Fruit fly (Drosophila melanogaster) whole organism, embryonic: Measurements from ENCODE around the gene CG18213.

Source experiments
- Asciz ChIP-seq: fragments of 200-800 bp; sonication (Bioruptor generic); optimal IDR thresholded peaks from 2 replicates; lab custom pipeline; 2017; ENCODE audit warnings: missing biosample characterization, mild to moderate bottlenecking, missing genetic modification characterization, missing genetic modification reagents
- BEAF-32 ChIP-seq: fragments of 200-800 bp; sonication (Bioruptor generic); optimal IDR thresholded peaks from 3 replicates; lab custom pipeline; 2017; ENCODE audit warnings: missing biosample characterization, missing genetic modification characterization, mild to moderate bottlenecking, moderate library complexity, missing genetic modification reagents
- BtbVII ChIP-seq: fragments of 200-800 bp; sonication (Bioruptor generic); optimal IDR thresholded peaks from 3 replicates; lab custom pipeline; 2017; ENCODE audit warnings: missing biosample characterization, mild to moderate bottlenecking, missing genetic modification characterization
- CG11456 ChIP-seq: fragments of 200-800 bp; sonication (Bioruptor generic); IDR thresholded peaks from 3 replicates; pipeline ENCODE4 v1.3.6; 2022; ENCODE audit warnings: missing biosample characterization, missing genetic modification characterization
- CG13624 ChIP-seq: fragments of 200-800 bp; sonication (Bioruptor generic); optimal IDR thresholded peaks from 2 replicates; lab custom pipeline; 2016; ENCODE audit warnings: missing biosample characterization, missing genetic modification characterization
- CG1603 ChIP-seq: fragments of 200-800 bp; sonication (Bioruptor generic); optimal IDR thresholded peaks from 2 replicates; lab custom pipeline; 2019; ENCODE audit warnings: missing biosample characterization, mild to moderate bottlenecking, missing genetic modification characterization, moderate library complexity
- CG1647 ChIP-seq: fragments of 200-800 bp; sonication (Bioruptor generic); optimal IDR thresholded peaks from 3 replicates; lab custom pipeline; 2016; ENCODE audit warnings: missing biosample characterization, missing genetic modification characterization
- CG2120 ChIP-seq: fragments of 200-800 bp; sonication (Bioruptor generic); optimal IDR thresholded peaks from 3 replicates; lab custom pipeline; 2016; ENCODE audit warnings: missing biosample characterization, missing genetic modification characterization
- CG2202 ChIP-seq: fragments of 200-800 bp; sonication (Bioruptor generic); optimal IDR thresholded peaks from 2 replicates; lab custom pipeline; 2018; ENCODE audit warnings: missing biosample characterization, mild to moderate bottlenecking, missing genetic modification characterization
- CG2712 ChIP-seq: fragments of 200-800 bp; optimal IDR thresholded peaks from 3 replicates; lab custom pipeline; 2019; ENCODE audit warnings: missing biosample characterization, mild to moderate bottlenecking, missing genetic modification characterization, moderate library complexity
- CG4617 ChIP-seq: fragments of 200-800 bp; sonication (Bioruptor generic); optimal IDR thresholded peaks from 3 replicates; lab custom pipeline; 2016; ENCODE audit warnings: missing biosample characterization, missing genetic modification characterization, borderline replicate concordance
- CG6689 ChIP-seq: fragments of 200-800 bp; sonication (Bioruptor generic); IDR thresholded peaks from 2 replicates; pipeline ENCODE4 v1.3.6; 2022; ENCODE audit warnings: missing biosample characterization, missing genetic modification characterization
- CG8290 ChIP-seq, 3 experiments: fragments of 200-800 bp; sonication (Bioruptor generic); optimal IDR thresholded peaks; 2 replicates each; lab custom pipeline; 2016 to 2019; ENCODE audit warnings: missing biosample characterization in 3 of 3, missing genetic modification characterization in 3 of 3, mild to moderate bottlenecking in 2 of 3, moderate library complexity in 1 of 3
- D19A ChIP-seq: fragments of 200-800 bp; optimal IDR thresholded peaks from 3 replicates; lab custom pipeline; 2019; ENCODE audit warnings: missing biosample characterization, mild to moderate bottlenecking, missing genetic modification characterization, moderate library complexity
- Ets97D ChIP-seq: fragments of 200-800 bp; sonication (Bioruptor generic); optimal IDR thresholded peaks from 3 replicates; lab custom pipeline; 2016; ENCODE audit warnings: missing biosample characterization, missing genetic modification characterization
- MBD-R2 ChIP-seq: fragments of 200-800 bp; sonication (Bioruptor generic); IDR thresholded peaks from 2 replicates; pipeline ENCODE4 v1.3.6; 2022; ENCODE audit warnings: missing biosample characterization, missing genetic modification characterization
- Meics ChIP-seq: fragments of 200-800 bp; sonication (Bioruptor generic); optimal IDR thresholded peaks from 2 replicates; lab custom pipeline; 2017; ENCODE audit warnings: missing biosample characterization, mild to moderate bottlenecking, missing genetic modification characterization
- NK7.1 ChIP-seq: fragments of 200-800 bp; sonication (Bioruptor generic); optimal IDR thresholded peaks from 3 replicates; lab custom pipeline; 2016; ENCODE audit warnings: missing biosample characterization, missing genetic modification characterization
- Ravus ChIP-seq: fragments of 200-800 bp; sonication (Bioruptor generic); IDR thresholded peaks from 2 replicates; pipeline ENCODE4 v1.3.6; 2022; ENCODE audit warnings: missing biosample characterization, missing genetic modification characterization
- Sry-δ ChIP-seq: fragments of 200-800 bp; sonication (Bioruptor generic); optimal IDR thresholded peaks from 2 replicates; lab custom pipeline; 2016; ENCODE audit warnings: missing biosample characterization, missing genetic modification characterization
- Ssrp ChIP-seq: fragments of 200-800 bp; sonication (Bioruptor generic); optimal IDR thresholded peaks from 2 replicates; lab custom pipeline; 2018; ENCODE audit warnings: missing biosample characterization, mild to moderate bottlenecking, missing genetic modification characterization, moderate library complexity
- Stat92E ChIP-seq, 3 experiments: fragments of >200 bp in 2 of 3; fragments of 200-800 bp in 1 of 3; sonication (Bioruptor generic) in 1 of 3; optimal IDR thresholded peaks; 2 replicates each; lab custom pipeline; 2017 to 2019; ENCODE audit warnings: missing biosample characterization in 3 of 3, missing genetic modification characterization in 3 of 3, mild to moderate bottlenecking in 1 of 3, moderate library complexity in 1 of 3
- Xrp1 ChIP-seq: fragments of 200-800 bp; sonication (Bioruptor generic); IDR thresholded peaks from 2 replicates; pipeline ENCODE4 v1.3.6; 2022; ENCODE audit warnings: missing biosample characterization, missing genetic modification characterization
- ab ChIP-seq: fragments of 200-800 bp; sonication (Bioruptor generic); optimal IDR thresholded peaks from 2 replicates; lab custom pipeline; 2016; ENCODE audit warnings: missing biosample characterization, missing genetic modification characterization
- ap ChIP-seq: fragments of 200-800 bp; sonication (Bioruptor generic); IDR thresholded peaks from 2 replicates; pipeline ENCODE4 v1.3.6; 2022; ENCODE audit warnings: missing biosample characterization, missing genetic modification characterization
- bbx ChIP-seq: fragments of 200-800 bp; sonication (Bioruptor generic); IDR thresholded peaks from 2 replicates; pipeline ENCODE4 v1.3.6; 2022; ENCODE audit warnings: missing biosample characterization, missing genetic modification characterization; ENCODE audit not compliant: partially characterized antibody
- cato ChIP-seq: fragments of 200-800 bp; sonication (Bioruptor generic); optimal IDR thresholded peaks from 2 replicates; lab custom pipeline; 2016; ENCODE audit warnings: missing biosample characterization, missing genetic modification characterization, borderline replicate concordance
- chn ChIP-seq: fragments of 200-800 bp; sonication (Bioruptor generic); optimal IDR thresholded peaks from 2 replicates; lab custom pipeline; 2016; ENCODE audit warnings: missing biosample characterization, missing genetic modification characterization
- dati ChIP-seq: fragments of 200-800 bp; sonication (Bioruptor generic); IDR thresholded peaks from 2 replicates; pipeline ENCODE4 v1.3.6; 2022; ENCODE audit warnings: missing biosample characterization, missing genetic modification characterization
- gfzf ChIP-seq: fragments of 200-800 bp; sonication (Bioruptor generic); optimal IDR thresholded peaks from 2 replicates; lab custom pipeline; 2016; ENCODE audit warnings: missing biosample characterization, mild to moderate bottlenecking, missing genetic modification characterization, moderate library complexity
- gsb-n ChIP-seq: fragments of 200-800 bp; sonication (Bioruptor generic); optimal IDR thresholded peaks from 3 replicates; lab custom pipeline; 2018; ENCODE audit warnings: missing biosample characterization, mild to moderate bottlenecking, missing genetic modification characterization
- inv ChIP-seq: fragments of 200-800 bp; sonication (Bioruptor generic); IDR thresholded peaks from 2 replicates; pipeline ENCODE4 v1.3.6; 2022; ENCODE audit warnings: missing biosample characterization, missing genetic modification characterization; ENCODE audit not compliant: partially characterized antibody
- lola ChIP-seq, 3 experiments: fragments of >200 bp in 2 of 3; fragments of 200-800 bp in 1 of 3; sonication (Bioruptor generic) in 1 of 3; optimal IDR thresholded peaks; 2 replicates each; lab custom pipeline; 2017 to 2019; ENCODE audit warnings: missing biosample characterization in 3 of 3, missing genetic modification characterization in 3 of 3, mild to moderate bottlenecking in 1 of 3, moderate library complexity in 1 of 3
- mam ChIP-seq: fragments of 200-800 bp; sonication (Bioruptor generic); optimal IDR thresholded peaks from 3 replicates; lab custom pipeline; 2016; ENCODE audit warnings: missing biosample characterization, missing genetic modification characterization
- oc ChIP-seq: fragments of 200-800 bp; sonication (Bioruptor generic); optimal IDR thresholded peaks from 2 replicates; lab custom pipeline; 2018; ENCODE audit warnings: missing biosample characterization, mild to moderate bottlenecking, missing genetic modification characterization, moderate library complexity
- pho ChIP-seq: fragments of 200-800 bp; sonication (Bioruptor generic); optimal IDR thresholded peaks from 2 replicates; lab custom pipeline; 2016; ENCODE audit warnings: missing biosample characterization, missing genetic modification characterization
- ro ChIP-seq: fragments of 200-800 bp; sonication (Bioruptor generic); IDR thresholded peaks from 2 replicates; pipeline ENCODE4 v1.3.6; 2022; ENCODE audit warnings: missing biosample characterization, missing genetic modification characterization
- row ChIP-seq: fragments of 200-800 bp; sonication (Bioruptor generic); IDR thresholded peaks from 3 replicates; pipeline ENCODE4 v1.3.6; 2022; ENCODE audit warnings: missing biosample characterization, missing genetic modification characterization
- sc ChIP-seq, 3 experiments: fragments of >200 bp in 2 of 3; fragments of 200-800 bp in 1 of 3; sonication (Bioruptor generic) in 1 of 3; optimal IDR thresholded peaks; 2 replicates in 2 of 3; 3 replicates in 1 of 3; lab custom pipeline; 2017; ENCODE audit warnings: mild to moderate bottlenecking in 1 of 3, missing biosample characterization in 1 of 3, missing genetic modification characterization in 1 of 3, missing genetic modification reagents in 1 of 3
- schlank ChIP-seq: fragments of 200-800 bp; sonication (Bioruptor generic); optimal IDR thresholded peaks from 2 replicates; lab custom pipeline; 2018; ENCODE audit warnings: missing biosample characterization, mild to moderate bottlenecking, missing genetic modification characterization
- sd ChIP-seq: fragments of 200-800 bp; sonication (Bioruptor generic); optimal IDR thresholded peaks from 3 replicates; lab custom pipeline; 2018; ENCODE audit warnings: missing biosample characterization, mild to moderate bottlenecking, missing genetic modification characterization, moderate library complexity
- seq ChIP-seq: fragments of 200-800 bp; sonication (Bioruptor generic); IDR thresholded peaks from 2 replicates; pipeline ENCODE4 v1.3.6; 2022; ENCODE audit warnings: missing biosample characterization, missing genetic modification characterization
- sisA ChIP-seq: fragments of 200-800 bp; sonication (Bioruptor generic); IDR thresholded peaks from 2 replicates; pipeline ENCODE4 v1.3.6; 2022; ENCODE audit warnings: missing biosample characterization, missing genetic modification characterization
- ssp ChIP-seq: fragments of 200-800 bp; sonication (Bioruptor generic); IDR thresholded peaks from 2 replicates; pipeline ENCODE4 v1.3.6; 2022; ENCODE audit warnings: missing biosample characterization, missing genetic modification characterization
- sug ChIP-seq: fragments of 200-800 bp; optimal IDR thresholded peaks from 2 replicates; lab custom pipeline; 2019; ENCODE audit warnings: missing biosample characterization, mild to moderate bottlenecking, missing genetic modification characterization, moderate library complexity
- tgo ChIP-seq: fragments of 200-800 bp; sonication (Bioruptor generic); IDR thresholded peaks from 3 replicates; pipeline ENCODE4 v1.3.6; 2022; ENCODE audit warnings: missing biosample characterization, missing genetic modification characterization
- vvl ChIP-seq: fragments of 200-800 bp; sonication (Bioruptor generic); IDR thresholded peaks from 2 replicates; pipeline ENCODE4 v1.3.6; 2022; ENCODE audit warnings: missing biosample characterization, missing genetic modification characterization

CG18213 gene

dm6 chr3R:16996059-16996959, 43.7 kb downstream of the CG18213 start, which contains the start of the genes EMC2A and CG3534 (continued):
- TF ChIP-seq tgo (GFP tag; lab: Robert Waterston, UW) (peak; percentile 26; the same call in 1 of the 3 replicates), sisA (GFP tag; lab: Robert Waterston, UW) (no peak), mam (peak; percentile 38), ssp (GFP tag; lab: Robert Waterston, UW) (no peak), inv (GFP tag; lab: Robert Waterston, UW) (no peak), Ravus (GFP tag; lab: Robert Waterston, UW) (no peak), Stat92E (GFP tag; optimal IDR thresholded peaks at IDR 0.05; lab: Kevin White, UChicago) (peak in 1 of 3 experiments; percentile 34), seq (no peak), bbx (peak; percentile 16; the same call in 1 of the 2 replicates), Ssrp (tag; lab: Kevin White, UChicago) (no peak), CG2120 (GFP tag; lab: Kevin White, UChicago) (peak; percentile 2), ab (GFP tag; lab: Kevin White, UChicago) (no peak), CG2202 (no peak), Asciz (GFP tag; lab: Kevin White, UChicago) (peak; percentile 3), D19A (tag; lab: Kevin White, UChicago) (peak; percentile 37), CG4617 (GFP tag; lab: Kevin White, UChicago) (peak; percentile 15), CG8290 (GFP tag; optimal IDR thresholded peaks at IDR 0.05; lab: Kevin White, UChicago) (peak; percentile 48), CG8290 (tag; optimal IDR thresholded peaks at IDR 0.05; lab: Kevin White, UChicago) (no peak), CG1603 (tag; lab: Kevin White, UChicago) (peak; percentile 21), CG13624 (GFP tag; lab: Kevin White, UChicago) (peak; percentile 6), ro (GFP tag; lab: Robert Waterston, UW) (no peak), sc (optimal IDR thresholded peaks at IDR 0.05; lab: Kevin White, UChicago) (no peak), sc (GFP tag; optimal IDR thresholded peaks at IDR 0.05; lab: Kevin White, UChicago) (no peak), CG2712 (tag; lab: Kevin White, UChicago) (peak; percentile 57), CG1647 (GFP tag; lab: Kevin White, UChicago) (no peak), Sry-δ (peak; percentile 31), chn (GFP tag; lab: Kevin White, UChicago) (no peak), pho (no peak), Meics (GFP tag; lab: Kevin White, UChicago) (peak; percentile 33), MBD-R2 (GFP tag; lab: Robert Waterston, UW) (no peak), sd (tag; lab: Kevin White, UChicago) (no peak), NK7.1 (peak; percentile 3), lola (GFP tag; optimal IDR thresholded peaks at IDR 0.05; lab: Kevin White, UChicago) (no peak), gfzf (GFP tag; lab: Kevin White, UChicago) (peak; percentile 80), dati (no peak), gsb-n (no peak), row (GFP tag; lab: Robert Waterston, UW) (no peak), ap (GFP tag; lab: Robert Waterston, UW) (no peak), vvl (peak; percentile 18; the same call in 1 of the 2 replicates), CG6689 (peak; percentile 14; the same call in 1 of the 2 replicates), CG11456 (GFP tag; lab: Robert Waterston, UW) (no peak), cato (GFP tag; lab: Kevin White, UChicago) (no peak), schlank (tag; lab: Kevin White, UChicago) (no peak), BtbVII (GFP tag; lab: Kevin White, UChicago) (no peak), sug (tag; lab: Kevin White, UChicago) (peak; percentile 20), Xrp1 (GFP tag; lab: Robert Waterston, UW) (peak; percentile 44; the same call in 1 of the 2 replicates), BEAF-32 (GFP tag; lab: Kevin White, UChicago) (peak; percentile 10), Ets97D (peak; percentile 34), oc (no peak)
